Worm (Caenorhabditis elegans): Measurements from ENCODE around the gene T02D1.8.
A peak's percentile ranks its signal among the peaks of the same experiment; 100 is the strongest.

T02D1.8 gene

ce11 chrIV:17399455-17399854, 12.2 kb upstream of the T02D1.8 start, which contains the start of gene T02D1.4:
Gene T02D1.4 (plus strand): TSS chrIV:17399755.
- TF ChIP-seq him-1 (tag; optimal IDR thresholded peaks at IDR 0.05), result no peak

ce11 chrIV:17395910-17396309, 8.6 kb upstream of the T02D1.8 start, which contains the start of gene sru-15:
Gene sru-15 (plus strand): TSS chrIV:17396210.
- TF ChIP-seq W03F9.2 (tag; optimal IDR thresholded peaks at IDR 0.05) (no peak), him-1 (tag; optimal IDR thresholded peaks at IDR 0.05) (no peak), dao-5 (tag; optimal IDR thresholded peaks at IDR 0.05) (no peak)

ce11 chrIV:17383046-17383445, 4.2 kb downstream of the T02D1.8 start, which contains the start of gene C30H6.12:
Gene C30H6.12 (plus strand): TSS chrIV:17383346.
- TF ChIP-seq dao-5 (tag; optimal IDR thresholded peaks at IDR 0.05), result no peak
- TF ChIP-seq him-1 (tag; optimal IDR thresholded peaks at IDR 0.05), result no peak
- no peak for TF ChIP-seq W03F9.2 (tag; optimal IDR thresholded peaks at IDR 0.05)

ce11 chrIV:17382029-17382428, 5.3 kb downstream of the T02D1.8 start, which contains the start of gene C30H6.8:
Gene C30H6.8 (plus strand): TSS chrIV:17382329.
- no peak for TF ChIP-seq him-1 (tag; optimal IDR thresholded peaks at IDR 0.05)
- TF ChIP-seq W03F9.2 (tag; optimal IDR thresholded peaks at IDR 0.05), result no peak
- TF ChIP-seq dao-5 (tag; optimal IDR thresholded peaks at IDR 0.05), result no peak

ce11 chrIV:17380061-17380680, 7.1 kb downstream of the T02D1.8 start, which contains the start of the genes C30H6.9 and dlat-2:
Gene C30H6.9 (minus strand): TSS chrIV:17380170.
Gene dlat-2 (plus strand): TSS chrIV:17380626.
- TF ChIP-seq dao-5 (tag; optimal IDR thresholded peaks at IDR 0.05) (no peak), W03F9.2 (tag; optimal IDR thresholded peaks at IDR 0.05) (peak; percentile 76), him-1 (tag; optimal IDR thresholded peaks at IDR 0.05) (no peak)

ce11 chrIV:17376127-17376526, 11.2 kb downstream of the T02D1.8 start, which contains the start of gene haf-1:
Gene haf-1 (plus strand): TSS chrIV:17376427.
- TF ChIP-seq him-1 (tag; optimal IDR thresholded peaks at IDR 0.05), result no peak
- TF ChIP-seq dao-5 (tag; optimal IDR thresholded peaks at IDR 0.05), result no peak
- TF ChIP-seq W03F9.2 (tag; optimal IDR thresholded peaks at IDR 0.05), result no peak

ce11 chrIV:17371469-17371868, 15.8 kb downstream of the T02D1.8 start, which contains the start of gene C30H6.5:
Gene C30H6.5 (plus strand): TSS chrIV:17371769.
- TF ChIP-seq dao-5 (tag; optimal IDR thresholded peaks at IDR 0.05), result no peak
- TF ChIP-seq him-1 (tag; optimal IDR thresholded peaks at IDR 0.05), result no peak
- no peak for TF ChIP-seq W03F9.2 (tag; optimal IDR thresholded peaks at IDR 0.05)

ce11 chrIV:17368292-17368691, 19.0 kb downstream of the T02D1.8 start, which contains the start of gene trh-1:
Gene trh-1 (plus strand): TSS chrIV:17368592.
- TF ChIP-seq him-1 (tag; optimal IDR thresholded peaks at IDR 0.05) (no peak), W03F9.2 (tag; optimal IDR thresholded peaks at IDR 0.05) (no peak), dao-5 (tag; optimal IDR thresholded peaks at IDR 0.05) (no peak)

- no peak for TF ChIP-seq dao-5 (tag; optimal IDR thresholded peaks at IDR 0.05)
- no peak for TF ChIP-seq W03F9.2 (tag; optimal IDR thresholded peaks at IDR 0.05)
- TF ChIP-seq him-1 (tag; optimal IDR thresholded peaks at IDR 0.05), result no peak
Observed at ce11 chrIV:17367294-17367693, 20.0 kb downstream of the T02D1.8 start, which contains the start of gene zipt-17. Gene zipt-17 (minus strand): TSS chrIV:17367394.

ce11 chrIV:17361143-17361542, 26.1 kb downstream of the T02D1.8 start, which contains the start of gene clec-202:
Gene clec-202 (plus strand): TSS chrIV:17361443.
- TF ChIP-seq him-1 (tag; optimal IDR thresholded peaks at IDR 0.05) (no peak), W03F9.2 (tag; optimal IDR thresholded peaks at IDR 0.05) (no peak)

- TF ChIP-seq him-1 (tag; optimal IDR thresholded peaks at IDR 0.05), result no peak
- TF ChIP-seq dao-5 (tag; optimal IDR thresholded peaks at IDR 0.05), result no peak
- TF ChIP-seq W03F9.2 (tag; optimal IDR thresholded peaks at IDR 0.05), result no peak
Observed at ce11 chrIV:17351586-17351985, 35.7 kb downstream of the T02D1.8 start, which contains the start of gene clec-199. Gene clec-199 (plus strand): TSS chrIV:17351886.

- TF ChIP-seq W03F9.2 (tag; optimal IDR thresholded peaks at IDR 0.05), result no peak
- no peak for TF ChIP-seq him-1 (tag; optimal IDR thresholded peaks at IDR 0.05)
- TF ChIP-seq dao-5 (tag; optimal IDR thresholded peaks at IDR 0.05), result no peak
Observed at ce11 chrIV:17346599-17347218, 40.6 kb downstream of the T02D1.8 start, which contains the start of the genes clec-197 and clec-198. Gene clec-197 (minus strand): TSS chrIV:17346699. Gene clec-198 (plus strand): TSS chrIV:17347168.

- no peak for TF ChIP-seq W03F9.2 (tag; optimal IDR thresholded peaks at IDR 0.05)
Observed at ce11 chrIV:17343482-17343881, 43.8 kb downstream of the T02D1.8 start, which contains the start of gene C49C3.11. Gene C49C3.11 (plus strand): TSS chrIV:17343782.

ce11 chrIV:17342667-17343066, 44.6 kb downstream of the T02D1.8 start, which contains the start of gene C49C3.21:
Gene C49C3.21 (plus strand): TSS chrIV:17342967.
- no peak for TF ChIP-seq him-1 (tag; optimal IDR thresholded peaks at IDR 0.05)
- TF ChIP-seq W03F9.2 (tag; optimal IDR thresholded peaks at IDR 0.05), result no peak
- no peak for TF ChIP-seq dao-5 (tag; optimal IDR thresholded peaks at IDR 0.05)
